Worm (Caenorhabditis elegans) whole organism, L3 larva: ENCODE results near the gene ssr-2.

Experiments
- R02D3.7 ChIP-seq: fragments of 150-350 bp; optimal IDR thresholded peaks from 2 replicates; lab custom pipeline; 2014; ENCODE audit warnings: missing biosample characterization, missing genetic modification characterization
- ZK546.5 ChIP-seq: sonication (generic microtip); optimal IDR thresholded peaks from 2 replicates; lab custom pipeline; 2017; ENCODE audit warnings: missing biosample characterization, missing genetic modification characterization
- aly-2 ChIP-seq: fragments of 150-350 bp; optimal IDR thresholded peaks from 2 replicates; lab custom pipeline; 2014; ENCODE audit warnings: missing biosample characterization, missing genetic modification characterization
- ama-1 ChIP-seq: fragments of 150-350 bp; optimal IDR thresholded peaks from 2 replicates; lab custom pipeline; 2018
- ceh-16 ChIP-seq: sonication (generic microtip); optimal IDR thresholded peaks from 2 replicates; lab custom pipeline; 2017; ENCODE audit warnings: missing biosample characterization, missing genetic modification characterization
- ceh-28 ChIP-seq: fragments of 150-350 bp; optimal IDR thresholded peaks from 2 replicates; lab custom pipeline; 2014; ENCODE audit warnings: missing biosample characterization, missing genetic modification reagents, missing genetic modification characterization
- ceh-82 ChIP-seq: fragments of 150-350 bp; optimal IDR thresholded peaks from 2 replicates; lab custom pipeline; 2014; ENCODE audit warnings: missing biosample characterization, missing genetic modification characterization
- ceh-9 ChIP-seq: sonication (generic microtip); optimal IDR thresholded peaks from 2 replicates; lab custom pipeline; 2018; ENCODE audit warnings: missing biosample characterization, missing genetic modification characterization
- daf-12 ChIP-seq: fragments of 150-350 bp; optimal IDR thresholded peaks from 2 replicates; lab custom pipeline; 2014; ENCODE audit warnings: missing biosample characterization, missing genetic modification reagents, missing genetic modification characterization
- egl-27 ChIP-seq: sonication (generic microtip); optimal IDR thresholded peaks from 4 replicates; lab custom pipeline; 2017; ENCODE audit warnings: missing biosample characterization, missing genetic modification reagents, missing genetic modification characterization
- egl-5 ChIP-seq: fragments of 150-350 bp; optimal IDR thresholded peaks from 2 replicates; lab custom pipeline; 2017; ENCODE audit warnings: missing biosample characterization, missing genetic modification reagents, missing genetic modification characterization, inconsistent platforms
- elt-1 ChIP-seq: fragments of 150-350 bp; optimal IDR thresholded peaks from 2 replicates; lab custom pipeline; 2014; ENCODE audit warnings: missing biosample characterization, missing genetic modification characterization
- elt-2 ChIP-seq: sonication (generic microtip); optimal IDR thresholded peaks from 2 replicates; lab custom pipeline; 2016; ENCODE audit warnings: missing genetic modification reagents, mild to moderate bottlenecking, missing genetic modification characterization, missing compliant biosample characterization
- elt-3 ChIP-seq, 3 experiments: fragments of 150-350 bp in 1 of 3; sonication (generic microtip) in 2 of 3; optimal IDR thresholded peaks; 2 replicates in 2 of 3; 4 replicates in 1 of 3; lab custom pipeline; 2014 to 2017; ENCODE audit warnings: missing biosample characterization in 3 of 3, missing genetic modification characterization in 3 of 3
- eor-1 ChIP-seq, 2 experiments: fragments of 150-350 bp; optimal IDR thresholded peaks; 2 replicates each; lab custom pipeline; 2014 to 2018; ENCODE audit warnings: missing biosample characterization in 2 of 2, missing genetic modification characterization in 2 of 2
- fkh-10 ChIP-seq: sonication (generic microtip); optimal IDR thresholded peaks from 2 replicates; lab custom pipeline; 2017; ENCODE audit warnings: missing biosample characterization, missing genetic modification reagents, missing genetic modification characterization
- fkh-2 ChIP-seq: fragments of 150-350 bp; optimal IDR thresholded peaks from 2 replicates; lab custom pipeline; 2014; ENCODE audit warnings: missing biosample characterization, missing genetic modification reagents, missing genetic modification characterization
- fos-1 ChIP-seq: fragments of 150-350 bp; optimal IDR thresholded peaks from 2 replicates; lab custom pipeline; 2014; ENCODE audit warnings: missing biosample characterization, missing genetic modification characterization
- hmg-11 ChIP-seq: sonication (generic microtip); optimal IDR thresholded peaks from 2 replicates; lab custom pipeline; 2016; ENCODE audit warnings: missing genetic modification characterization, missing compliant biosample characterization
- jun-1 ChIP-seq: fragments of 150-350 bp; optimal IDR thresholded peaks from 2 replicates; lab custom pipeline; 2014; ENCODE audit warnings: missing biosample characterization, missing genetic modification reagents, missing genetic modification characterization
- lin-15B ChIP-seq: fragments of 150-350 bp; optimal IDR thresholded peaks from 2 replicates; lab custom pipeline; 2014; ENCODE audit warnings: missing biosample characterization, missing genetic modification characterization
- lin-39 ChIP-seq: fragments of 150-350 bp; optimal IDR thresholded peaks from 2 replicates; lab custom pipeline; 2018; ENCODE audit warnings: missing biosample characterization, missing genetic modification reagents, missing genetic modification characterization
- lsy-12 ChIP-seq: sonication (generic microtip); optimal IDR thresholded peaks from 2 replicates; lab custom pipeline; 2016; ENCODE audit warnings: mild to moderate bottlenecking, missing genetic modification characterization, missing compliant biosample characterization
- mdl-1 ChIP-seq: fragments of 150-350 bp; optimal IDR thresholded peaks from 2 replicates; lab custom pipeline; 2014; ENCODE audit warnings: missing biosample characterization, missing genetic modification characterization
- mml-1 ChIP-seq: fragments of 150-350 bp; sonication (generic microtip); optimal IDR thresholded peaks from 3 replicates; lab custom pipeline; 2014; ENCODE audit warnings: missing biosample characterization, missing genetic modification characterization
- nfya-1 ChIP-seq: sonication (generic microtip); optimal IDR thresholded peaks from 2 replicates; lab custom pipeline; 2017; ENCODE audit warnings: missing genetic modification characterization, mild to moderate bottlenecking, missing compliant biosample characterization, antibody characterized with exemption, moderate library complexity; ENCODE audit not compliant: insufficient read depth
- nhr-11 ChIP-seq: fragments of 150-350 bp; optimal IDR thresholded peaks from 2 replicates; lab custom pipeline; 2014; ENCODE audit warnings: missing biosample characterization, missing genetic modification characterization
- nhr-12 ChIP-seq: fragments of 150-350 bp; optimal IDR thresholded peaks from 2 replicates; lab custom pipeline; 2014; ENCODE audit warnings: missing biosample characterization, missing genetic modification characterization
- nhr-23 ChIP-seq: fragments of 150-350 bp; optimal IDR thresholded peaks from 2 replicates; lab custom pipeline; 2014; ENCODE audit warnings: missing biosample characterization, missing genetic modification reagents, missing genetic modification characterization
- nhr-237 ChIP-seq: fragments of 150-350 bp; optimal IDR thresholded peaks from 2 replicates; lab custom pipeline; 2014; ENCODE audit warnings: missing biosample characterization, missing genetic modification characterization
- nhr-25 ChIP-seq: sonication (generic microtip); optimal IDR thresholded peaks from 2 replicates; lab custom pipeline; 2017; ENCODE audit warnings: missing biosample characterization, missing genetic modification characterization
- nhr-28 ChIP-seq: fragments of 150-350 bp; optimal IDR thresholded peaks from 2 replicates; lab custom pipeline; 2014; ENCODE audit warnings: missing biosample characterization, missing genetic modification characterization
- nhr-43 ChIP-seq: sonication (generic microtip); optimal IDR thresholded peaks from 2 replicates; lab custom pipeline; 2016; ENCODE audit warnings: mild to moderate bottlenecking, missing genetic modification characterization, missing compliant biosample characterization; ENCODE audit not compliant: poor library complexity, severe bottlenecking
- nhr-67 ChIP-seq: fragments of 150-350 bp; optimal IDR thresholded peaks from 2 replicates; lab custom pipeline; 2014; ENCODE audit warnings: missing biosample characterization, missing genetic modification characterization
- nhr-76 ChIP-seq: fragments of 150-350 bp; sonication (generic microtip); optimal IDR thresholded peaks from 5 replicates; lab custom pipeline; 2014; ENCODE audit warnings: missing biosample characterization, missing genetic modification characterization
- nhr-77 ChIP-seq: fragments of 150-350 bp; optimal IDR thresholded peaks from 2 replicates; lab custom pipeline; 2014; ENCODE audit warnings: missing biosample characterization, missing genetic modification characterization
- pha-4 ChIP-seq: fragments of 150-350 bp; optimal IDR thresholded peaks from 2 replicates; lab custom pipeline; 2014; ENCODE audit warnings: missing biosample characterization, missing genetic modification reagents, missing genetic modification characterization
- pqm-1 ChIP-seq: fragments of 150-350 bp; optimal IDR thresholded peaks from 2 replicates; lab custom pipeline; 2017; ENCODE audit warnings: missing biosample characterization, missing genetic modification characterization, inconsistent platforms
- sea-2 ChIP-seq: fragments of 150-350 bp; sonication (generic microtip); optimal IDR thresholded peaks from 4 replicates; lab custom pipeline; 2014; ENCODE audit warnings: missing biosample characterization, missing genetic modification reagents, missing genetic modification characterization
- skn-1 ChIP-seq: fragments of 150-350 bp; optimal IDR thresholded peaks from 2 replicates; lab custom pipeline; 2014; ENCODE audit warnings: missing biosample characterization, missing genetic modification characterization
- snpc-4 ChIP-seq: fragments of 150-350 bp; optimal IDR thresholded peaks from 2 replicates; lab custom pipeline; 2014; ENCODE audit warnings: missing biosample characterization, missing genetic modification characterization
- tbx-2 ChIP-seq: sonication (generic microtip); optimal IDR thresholded peaks from 2 replicates; lab custom pipeline; 2016; ENCODE audit warnings: mild to moderate bottlenecking, missing genetic modification characterization, missing compliant biosample characterization
- unc-39 ChIP-seq: sonication (generic microtip); optimal IDR thresholded peaks from 4 replicates; lab custom pipeline; 2017; ENCODE audit warnings: missing biosample characterization, missing genetic modification characterization
- unc-62 ChIP-seq: fragments of 150-350 bp; sonication (generic microtip); optimal IDR thresholded peaks from 4 replicates; lab custom pipeline; 2014; ENCODE audit warnings: missing biosample characterization, missing genetic modification reagents, missing genetic modification characterization
- zag-1 ChIP-seq: fragments of 150-350 bp; optimal IDR thresholded peaks from 2 replicates; lab custom pipeline; 2014; ENCODE audit warnings: missing biosample characterization, missing genetic modification characterization
- ztf-11 ChIP-seq: fragments of 150-350 bp; optimal IDR thresholded peaks from 2 replicates; lab custom pipeline; 2014; ENCODE audit warnings: missing biosample characterization, missing genetic modification characterization
- ztf-4 ChIP-seq: fragments of 150-350 bp; optimal IDR thresholded peaks from 2 replicates; lab custom pipeline; 2014; ENCODE audit warnings: missing biosample characterization, missing genetic modification characterization

ssr-2 gene

ce11 chrX:2853963-2854362, 26.4 kb upstream of the ssr-2 start:
- TF ChIP-seq ama-1 (lab: Kevin White, UChicago) = peak; percentile 9
- no peak for TF ChIP-seq elt-2

ce11 chrX:2852388-2852908, 24.9 kb upstream of the ssr-2 start, which contains the start of gene kin-29:
Gene kin-29, minus strand, starts transcription at chrX:2852438.
- TF ChIP-seq ama-1 (lab: Kevin White, UChicago) = no peak
- no peak for TF ChIP-seq nhr-77 (tag; lab: Kevin White, UChicago)
- TF ChIP-seq R02D3.7 (tag; lab: Kevin White, UChicago) = peak; percentile 31
- TF ChIP-seq nhr-11 = peak; percentile 70
- TF ChIP-seq lin-39 = peak; percentile 77
- no peak for TF ChIP-seq daf-12 (tag; lab: Kevin White, UChicago)
- TF ChIP-seq ceh-9 (tag; lab: Kevin White, UChicago) = no peak
- TF ChIP-seq mdl-1 (tag; lab: Kevin White, UChicago) = peak; percentile 37
- peak; percentile 99 for TF ChIP-seq hmg-11 (tag; lab: Kevin White, UChicago)
- peak; percentile 56 for TF ChIP-seq nhr-23 (tag; lab: Kevin White, UChicago)
- TF ChIP-seq nhr-25 = peak; percentile 80
- TF ChIP-seq jun-1 (tag; lab: Kevin White, UChicago) = peak; percentile 92
- peak; percentile 88 for TF ChIP-seq egl-27
- peak; percentile 81 for TF ChIP-seq lsy-12 (tag; lab: Kevin White, UChicago)
- TF ChIP-seq fkh-10 (GFP tag; lab: Kevin White, UChicago) = peak; percentile 65
- peak; percentile 45 for TF ChIP-seq lin-15B (tag; lab: Kevin White, UChicago)
- no peak for TF ChIP-seq elt-3 (tag; optimal IDR thresholded peaks at IDR 0.05; lab: Kevin White, UChicago)
- peak; percentile 68 for TF ChIP-seq fos-1 (tag; lab: Kevin White, UChicago)
- TF ChIP-seq pha-4 (tag; lab: Kevin White, UChicago) = peak; percentile 60
- TF ChIP-seq zag-1 (tag; lab: Kevin White, UChicago) = peak; percentile 18
- no peak for TF ChIP-seq nhr-12 (tag; lab: Kevin White, UChicago)
- no peak for TF ChIP-seq nhr-76 (tag; lab: Kevin White, UChicago)
- no peak for TF ChIP-seq nhr-28 (tag; lab: Kevin White, UChicago)
- no peak for TF ChIP-seq pqm-1 (tag; lab: Kevin White, UChicago)
- no peak for TF ChIP-seq sea-2
- TF ChIP-seq ceh-82 (tag; lab: Kevin White, UChicago) = no peak
- no peak for TF ChIP-seq ztf-11 (tag; lab: Kevin White, UChicago)
- peak; percentile 20 for TF ChIP-seq egl-5
- TF ChIP-seq unc-39 = no peak
- no peak for TF ChIP-seq ZK546.5 (tag; lab: Kevin White, UChicago)
- TF ChIP-seq skn-1 (tag; lab: Kevin White, UChicago) = no peak
- TF ChIP-seq elt-1 (tag; lab: Kevin White, UChicago) = peak; percentile 69
- TF ChIP-seq tbx-2 (tag; lab: Kevin White, UChicago) = peak; percentile 83
- TF ChIP-seq elt-2 = peak; percentile 83
- TF ChIP-seq nhr-237 (tag; lab: Kevin White, UChicago) = no peak
- TF ChIP-seq snpc-4 (tag; lab: Kevin White, UChicago) = peak; percentile 50
- TF ChIP-seq ceh-16 (tag; lab: Kevin White, UChicago) = no peak
- TF ChIP-seq unc-62 (GFP tag; lab: Kevin White, UChicago) = peak; percentile 61
- TF ChIP-seq nhr-67 = no peak
- peak; percentile 41 for TF ChIP-seq nhr-43 (tag; lab: Kevin White, UChicago)
- peak; percentile 90 for TF ChIP-seq nfya-1 (tag; lab: Kevin White, UChicago)
- no peak for TF ChIP-seq aly-2 (tag; lab: Kevin White, UChicago)
- TF ChIP-seq fkh-2 (tag; lab: Kevin White, UChicago) = no peak
- TF ChIP-seq ceh-28 (tag; lab: Kevin White, UChicago) = peak; percentile 71
- TF ChIP-seq mml-1 (tag; lab: Kevin White, UChicago) = no peak
- TF ChIP-seq ztf-4 (tag; lab: Kevin White, UChicago) = peak; percentile 28
- no peak for TF ChIP-seq eor-1 (tag; optimal IDR thresholded peaks at IDR 0.05; lab: Kevin White, UChicago)
